Fruit fly (Drosophila melanogaster) whole organism, embryonic: ENCODE data around the gene GCS2beta.

Experiments
- Blimp-1 ChIP-seq: fragments of 200-800 bp; sonication (Bioruptor generic); optimal IDR thresholded peaks from 3 replicates; lab custom pipeline; 2018; ENCODE audit warnings: missing biosample characterization, missing genetic modification characterization, mild to moderate bottlenecking, moderate library complexity, missing genetic modification reagents
- CG10321 ChIP-seq: fragments of 200-800 bp; sonication (Bioruptor generic); IDR thresholded peaks from 2 replicates; pipeline ENCODE4 v1.3.6; 2022; ENCODE audit warnings: missing biosample characterization, missing genetic modification characterization
- CG10366 ChIP-seq: fragments of 200-800 bp; sonication (Bioruptor generic); IDR thresholded peaks from 2 replicates; pipeline ENCODE4 v1.3.6; 2022; ENCODE audit warnings: missing biosample characterization, missing genetic modification characterization
- CG10979 ChIP-seq: fragments of 200-800 bp; sonication (Bioruptor generic); optimal IDR thresholded peaks from 2 replicates; lab custom pipeline; 2018; ENCODE audit warnings: missing biosample characterization, mild to moderate bottlenecking, missing genetic modification characterization, moderate library complexity
- CG1233 ChIP-seq: fragments of 200-800 bp; sonication (Bioruptor generic); optimal IDR thresholded peaks from 4 replicates; lab custom pipeline; 2018; ENCODE audit warnings: missing biosample characterization, mild to moderate bottlenecking, missing genetic modification characterization
- CG12942 ChIP-seq: fragments of 200-800 bp; sonication (Bioruptor generic); optimal IDR thresholded peaks from 3 replicates; lab custom pipeline; 2016; ENCODE audit warnings: missing biosample characterization, missing genetic modification characterization
- CG13296 ChIP-seq: fragments of 200-800 bp; sonication (Bioruptor generic); optimal IDR thresholded peaks from 3 replicates; lab custom pipeline; 2018; ENCODE audit warnings: missing biosample characterization, mild to moderate bottlenecking, missing genetic modification characterization
- CG13424 ChIP-seq: fragments of 200-800 bp; sonication (Bioruptor generic); optimal IDR thresholded peaks from 2 replicates; lab custom pipeline; 2019; ENCODE audit warnings: missing biosample characterization, mild to moderate bottlenecking, missing genetic modification characterization, moderate library complexity
- CG17829 ChIP-seq: fragments of 200-800 bp; optimal IDR thresholded peaks from 2 replicates; lab custom pipeline; 2019; ENCODE audit warnings: missing biosample characterization, mild to moderate bottlenecking, missing genetic modification characterization, moderate library complexity
- CG32772 ChIP-seq: fragments of 200-800 bp; sonication (Bioruptor generic); IDR thresholded peaks from 2 replicates; pipeline ENCODE4 v1.3.6; 2022; ENCODE audit warnings: missing biosample characterization, missing genetic modification characterization
- CG34422 ChIP-seq: fragments of 200-800 bp; sonication (Bioruptor generic); IDR thresholded peaks from 3 replicates; pipeline ENCODE4 v1.3.6; 2022; ENCODE audit warnings: missing biosample characterization, missing genetic modification characterization
- CG4360 ChIP-seq: fragments of 200-800 bp; sonication (Bioruptor generic); IDR thresholded peaks from 2 replicates; pipeline ENCODE4 v1.3.6; 2022; ENCODE audit warnings: missing biosample characterization, missing genetic modification characterization
- CG7372 ChIP-seq: fragments of 200-800 bp; sonication (Bioruptor generic); IDR thresholded peaks from 2 replicates; pipeline ENCODE4 v1.3.6; 2022; ENCODE audit warnings: missing biosample characterization, missing genetic modification characterization
- CG9727 ChIP-seq: fragments of 200-800 bp; sonication (Bioruptor generic); optimal IDR thresholded peaks from 3 replicates; lab custom pipeline; 2017; ENCODE audit warnings: missing biosample characterization, mild to moderate bottlenecking, missing genetic modification characterization
- CG9797 ChIP-seq: fragments of 200-800 bp; sonication (Bioruptor generic); optimal IDR thresholded peaks from 3 replicates; lab custom pipeline; 2018; ENCODE audit warnings: missing biosample characterization, mild to moderate bottlenecking, missing genetic modification characterization
- CG9876 ChIP-seq: fragments of 200-800 bp; sonication (Bioruptor generic); optimal IDR thresholded peaks from 2 replicates; lab custom pipeline; 2016; ENCODE audit warnings: missing biosample characterization, missing genetic modification characterization
- CG9932 ChIP-seq: fragments of 200-800 bp; sonication (Bioruptor generic); IDR thresholded peaks from 2 replicates; pipeline ENCODE4 v1.3.6; 2022; ENCODE audit warnings: missing biosample characterization, missing genetic modification characterization
- Chrac-16 ChIP-seq: fragments of 200-800 bp; sonication (Bioruptor generic); optimal IDR thresholded peaks from 3 replicates; lab custom pipeline; 2016; ENCODE audit warnings: missing biosample characterization, missing genetic modification characterization
- Doc3 ChIP-seq: fragments of 200-800 bp; sonication (Bioruptor generic); IDR thresholded peaks from 3 replicates; pipeline ENCODE4 v1.3.6; 2022; ENCODE audit warnings: missing biosample characterization, missing genetic modification characterization; ENCODE audit not compliant: partially characterized antibody
- Drgx ChIP-seq: fragments of 200-800 bp; sonication (Bioruptor generic); IDR thresholded peaks from 2 replicates; pipeline ENCODE4 v1.3.6; 2022; ENCODE audit warnings: missing biosample characterization, missing genetic modification characterization
- Gsc ChIP-seq: fragments of 200-800 bp; sonication (Bioruptor generic); IDR thresholded peaks from 2 replicates; pipeline ENCODE4 v1.3.6; 2022; ENCODE audit warnings: missing biosample characterization, missing genetic modification characterization
- Hmx ChIP-seq: fragments of 200-800 bp; sonication (Bioruptor generic); optimal IDR thresholded peaks from 2 replicates; lab custom pipeline; 2016; ENCODE audit warnings: missing biosample characterization, missing genetic modification characterization
- Hr51 ChIP-seq, 2 experiments: fragments of 200-800 bp; sonication (Bioruptor generic); optimal IDR thresholded peaks; 2 replicates in 1 of 2; 3 replicates in 1 of 2; lab custom pipeline; 2016 to 2018; ENCODE audit warnings: missing biosample characterization in 2 of 2, missing genetic modification characterization in 2 of 2, mild to moderate bottlenecking in 1 of 2, moderate library complexity in 1 of 2
- Hsf ChIP-seq: fragments of 200-800 bp; sonication (Bioruptor generic); optimal IDR thresholded peaks from 3 replicates; lab custom pipeline; 2016; ENCODE audit warnings: missing biosample characterization, missing genetic modification characterization
- MTF-1 ChIP-seq: fragments of 200-800 bp; sonication (Bioruptor generic); optimal IDR thresholded peaks from 2 replicates; lab custom pipeline; 2018; ENCODE audit warnings: missing biosample characterization, mild to moderate bottlenecking, missing genetic modification characterization, borderline replicate concordance
- NC2α ChIP-seq: fragments of 200-800 bp; sonication (Bioruptor generic); optimal IDR thresholded peaks from 2 replicates; lab custom pipeline; 2016; ENCODE audit warnings: missing biosample characterization, missing genetic modification characterization
- Pdp1 ChIP-seq, 2 experiments: fragments of 200-800 bp; sonication (Bioruptor generic); optimal IDR thresholded peaks; 3 replicates each; lab custom pipeline; 2016; ENCODE audit warnings: missing biosample characterization in 2 of 2, missing genetic modification characterization in 2 of 2, mild to moderate bottlenecking in 1 of 2, moderate library complexity in 1 of 2
- Poxn ChIP-seq: fragments of 200-800 bp; sonication (Bioruptor generic); IDR thresholded peaks from 2 replicates; pipeline ENCODE4 v1.3.6; 2022; ENCODE audit warnings: missing biosample characterization, missing genetic modification characterization
- Ptx1 ChIP-seq: fragments of 200-800 bp; sonication (Bioruptor generic); IDR thresholded peaks from 2 replicates; pipeline ENCODE4 v1.3.6; 2022; ENCODE audit warnings: missing biosample characterization, missing genetic modification characterization
- Ssrp ChIP-seq: fragments of 200-800 bp; sonication (Bioruptor generic); optimal IDR thresholded peaks from 2 replicates; lab custom pipeline; 2018; ENCODE audit warnings: missing biosample characterization, mild to moderate bottlenecking, missing genetic modification characterization, moderate library complexity
- Trl ChIP-seq, 3 experiments: fragments of >200 bp in 2 of 3; fragments of 200-800 bp in 1 of 3; sonication (Bioruptor generic) in 1 of 3; optimal IDR thresholded peaks; 2 replicates in 1 of 3; 3 replicates in 2 of 3; lab custom pipeline; 2016 to 2017; ENCODE audit warnings: missing biosample characterization in 1 of 3, missing genetic modification characterization in 1 of 3
- abd-A ChIP-seq: fragments of 200-800 bp; sonication (Bioruptor generic); optimal IDR thresholded peaks from 3 replicates; lab custom pipeline; 2019; ENCODE audit warnings: missing biosample characterization, mild to moderate bottlenecking, missing genetic modification characterization, moderate library complexity
- bsh ChIP-seq, 2 experiments: fragments of 200-800 bp; sonication (Bioruptor generic); optimal IDR thresholded peaks; 2 replicates each; lab custom pipeline; 2017 to 2018; ENCODE audit warnings: mild to moderate bottlenecking in 2 of 2, missing biosample characterization in 2 of 2, missing genetic modification characterization in 2 of 2, moderate library complexity in 1 of 2
- dan ChIP-seq: fragments of 200-800 bp; sonication (Bioruptor generic); IDR thresholded peaks from 2 replicates; pipeline ENCODE4 v1.3.6; 2022; ENCODE audit warnings: missing biosample characterization, missing genetic modification characterization
- dmrt11E ChIP-seq: fragments of 200-800 bp; sonication (Bioruptor generic); optimal IDR thresholded peaks from 3 replicates; lab custom pipeline; 2018; ENCODE audit warnings: missing biosample characterization, mild to moderate bottlenecking, missing genetic modification characterization, moderate library complexity
- dysf ChIP-seq: fragments of 200-800 bp; sonication (Bioruptor generic); IDR thresholded peaks from 3 replicates; pipeline ENCODE4 v1.3.6; 2022; ENCODE audit warnings: missing biosample characterization, missing genetic modification characterization
- eve ChIP-seq, 2 experiments: fragments of >200 bp; optimal IDR thresholded peaks; 2 replicates each; lab custom pipeline; 2017; ENCODE audit warnings: missing biosample characterization in 2 of 2, missing genetic modification characterization in 2 of 2
- gcm2 ChIP-seq: fragments of 200-800 bp; sonication (Bioruptor generic); optimal IDR thresholded peaks from 2 replicates; lab custom pipeline; 2016; ENCODE audit warnings: missing biosample characterization, missing genetic modification characterization
- lola ChIP-seq, 3 experiments: fragments of >200 bp in 2 of 3; fragments of 200-800 bp in 1 of 3; sonication (Bioruptor generic) in 1 of 3; optimal IDR thresholded peaks; 2 replicates each; lab custom pipeline; 2017 to 2019; ENCODE audit warnings: missing biosample characterization in 3 of 3, missing genetic modification characterization in 3 of 3, mild to moderate bottlenecking in 1 of 3, moderate library complexity in 1 of 3
- phol ChIP-seq: fragments of 200-800 bp; sonication (Bioruptor generic); optimal IDR thresholded peaks from 3 replicates; lab custom pipeline; 2018; ENCODE audit warnings: missing biosample characterization, mild to moderate bottlenecking, missing genetic modification characterization, moderate library complexity
- pita ChIP-seq: fragments of 200-800 bp; sonication (Bioruptor generic); optimal IDR thresholded peaks from 2 replicates; lab custom pipeline; 2017; ENCODE audit warnings: missing biosample characterization, mild to moderate bottlenecking, missing genetic modification characterization
- run ChIP-seq: fragments of 200-800 bp; sonication (Bioruptor generic); optimal IDR thresholded peaks from 3 replicates; lab custom pipeline; 2018; ENCODE audit warnings: missing biosample characterization, mild to moderate bottlenecking, missing genetic modification characterization
- shn ChIP-seq: fragments of 200-800 bp; sonication (Bioruptor generic); optimal IDR thresholded peaks from 3 replicates; lab custom pipeline; 2016; ENCODE audit warnings: missing biosample characterization, missing genetic modification characterization
- toy ChIP-seq: fragments of 200-800 bp; sonication (Bioruptor generic); IDR thresholded peaks from 2 replicates; pipeline ENCODE4 v1.3.6; 2022; ENCODE audit warnings: missing biosample characterization, missing genetic modification characterization
- unc-4 ChIP-seq: fragments of 200-800 bp; sonication (Bioruptor generic); IDR thresholded peaks from 2 replicates; pipeline ENCODE4 v1.3.6; 2022; ENCODE audit warnings: missing biosample characterization, missing genetic modification characterization; ENCODE audit not compliant: partially characterized antibody
- yki ChIP-seq: fragments of >200 bp; optimal IDR thresholded peaks from 3 replicates; lab custom pipeline; 2018
- zen2 ChIP-seq: fragments of 200-800 bp; sonication (Bioruptor generic); IDR thresholded peaks from 3 replicates; pipeline ENCODE4 v1.3.6; 2022; ENCODE audit warnings: missing biosample characterization, missing genetic modification characterization; ENCODE audit not compliant: partially characterized antibody
- zfh1 ChIP-seq: fragments of 200-800 bp; sonication (Bioruptor generic); IDR thresholded peaks from 3 replicates; pipeline ENCODE4 v1.3.6; 2022; ENCODE audit warnings: missing biosample characterization, missing genetic modification characterization

GCS2beta gene

DNA sequence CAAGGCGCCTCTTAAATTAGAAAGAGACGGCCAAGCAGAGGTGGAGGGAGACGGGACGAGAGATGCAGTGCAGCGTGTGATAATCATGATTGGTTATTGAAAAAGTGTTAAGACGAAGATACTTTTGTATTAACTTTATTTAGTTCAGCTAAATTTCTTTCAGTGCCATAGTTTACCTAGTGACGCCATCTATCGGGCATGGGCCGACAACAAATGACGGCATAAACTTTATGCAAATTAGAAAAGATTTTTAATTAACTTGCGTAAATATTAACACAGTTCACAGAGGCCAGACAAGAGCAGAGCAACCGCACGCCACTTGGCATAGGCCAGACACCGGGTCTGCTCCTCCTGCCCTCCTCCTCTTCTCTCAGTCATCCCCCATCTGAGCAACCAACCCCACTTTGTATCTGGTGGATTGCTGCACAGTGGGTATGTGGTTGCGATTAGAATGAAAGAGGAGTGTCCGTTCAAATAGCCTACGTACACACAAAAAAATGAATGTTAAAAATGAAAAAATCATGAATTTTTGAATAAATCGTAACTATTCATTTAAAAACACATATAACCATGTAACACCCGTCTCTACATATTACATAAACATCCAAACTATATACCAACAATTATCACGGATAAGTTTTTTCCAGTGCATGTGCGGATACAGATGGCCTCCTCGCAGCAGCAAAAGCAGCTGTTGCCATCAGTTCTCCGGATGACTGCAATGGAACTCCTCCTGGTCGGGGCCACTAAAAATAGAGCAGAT is 18.0 kb downstream of the GCS2beta start (continued):
- TF ChIP-seq Pdp1 (GFP tag; optimal IDR thresholded peaks at IDR 0.05; lab: Kevin White, UChicago) (peak; percentile 82 to 83), CG32772 (GFP tag; lab: Robert Waterston, UW) (peak; percentile 77), CG4360 (GFP tag; lab: Robert Waterston, UW) (peak; percentile 51; the same call in 1 of the 2 replicates), Blimp-1 (peak; percentile 87), CG9876 (GFP tag; lab: Kevin White, UChicago) (peak; percentile 74), abd-A (tag; lab: Kevin White, UChicago) (peak; percentile 77), Drgx (peak; percentile 88), Ssrp (tag; lab: Kevin White, UChicago) (peak; percentile 84), run (tag; lab: Kevin White, UChicago) (peak; percentile 73), Gsc (GFP tag; lab: Robert Waterston, UW) (no peak), CG9797 (GFP tag; lab: Kevin White, UChicago) (no peak), CG17829 (peak; percentile 83), NC2α (GFP tag; lab: Kevin White, UChicago) (peak; percentile 34), CG9727 (peak; percentile 81), lola (GFP tag; optimal IDR thresholded peaks at IDR 0.05; lab: Kevin White, UChicago) (peak in 1 of 3 experiments; percentile 81), dysf (GFP tag; lab: Robert Waterston, UW) (peak; percentile 85), zen2 (GFP tag; lab: Robert Waterston, UW) (no peak), Chrac-16 (GFP tag; lab: Kevin White, UChicago) (peak; percentile 72), dan (GFP tag; lab: Robert Waterston, UW) (no peak; the same call in 1 of the 2 replicates), eve (GFP tag; optimal IDR thresholded peaks at IDR 0.05; lab: Kevin White, UChicago) (peak in 1 of 2 experiments; percentile 93), Poxn (GFP tag; lab: Robert Waterston, UW) (no peak), toy (GFP tag; lab: Robert Waterston, UW) (no peak), Hsf (GFP tag; lab: Kevin White, UChicago) (peak; percentile 84), CG10979 (tag; lab: Kevin White, UChicago) (peak; percentile 89), phol (tag; lab: Kevin White, UChicago) (peak; percentile 87), unc-4 (GFP tag; lab: Robert Waterston, UW) (no peak), CG13424 (peak; percentile 87), CG12942 (GFP tag; lab: Kevin White, UChicago) (peak; percentile 72), CG13296 (GFP tag; lab: Kevin White, UChicago) (peak; percentile 59), CG1233 (GFP tag; lab: Kevin White, UChicago) (peak; percentile 68), pita (no peak), CG34422 (GFP tag; lab: Robert Waterston, UW) (peak; percentile 75), Hr51 (GFP tag; optimal IDR thresholded peaks at IDR 0.05; lab: Kevin White, UChicago) (peak; percentile 64 to 87), Ptx1 (GFP tag; lab: Robert Waterston, UW) (peak; percentile 85), dmrt11E (peak; percentile 82), CG10321 (GFP tag; lab: Robert Waterston, UW) (0 out of 2 replicates have a peak, but pooled peaks have one; percentile 23), Trl (optimal IDR thresholded peaks at IDR 0.05; lab: Kevin White, UChicago) (no peak), Trl (GFP tag; optimal IDR thresholded peaks at IDR 0.05; lab: Kevin White, UChicago) (peak; percentile 66), shn (GFP tag; lab: Kevin White, UChicago) (peak; percentile 77), gcm2 (GFP tag; lab: Kevin White, UChicago) (no peak), yki (lab: Kevin White, UChicago) (no peak), CG7372 (GFP tag; lab: Robert Waterston, UW) (peak; percentile 67), bsh (GFP tag; optimal IDR thresholded peaks at IDR 0.05; lab: Kevin White, UChicago) (peak; percentile 60 to 92), zfh1 (GFP tag; lab: Robert Waterston, UW) (peak; percentile 82), CG9932 (GFP tag; lab: Robert Waterston, UW) (no peak), Hmx (GFP tag; lab: Kevin White, UChicago) (no peak), CG10366 (GFP tag; lab: Robert Waterston, UW) (peak; percentile 74), MTF-1 (GFP tag; lab: Kevin White, UChicago) (peak; percentile 52), Doc3 (GFP tag; lab: Robert Waterston, UW) (no peak)
